Worm (Caenorhabditis elegans) whole organism, young adult: Measurements from ENCODE around the gene R04D3.2.
A peak's percentile ranks its signal among the peaks of the same experiment; 100 is the strongest.

Source experiments
- B0019.2 ChIP-seq: fragments of 200-800 bp; sonication (Bioruptor generic); conservative IDR thresholded peaks from 2 replicates; pipeline ENCODE4 v1.3.6; 2022; ENCODE audit warnings: missing genetic modification reagents, missing genetic modification characterization, missing compliant biosample characterization
- C06A6.2 ChIP-seq: fragments of 200-800 bp; sonication (Bioruptor generic); conservative IDR thresholded peaks from 2 replicates; pipeline ENCODE4 v1.3.6; 2022; ENCODE audit warnings: missing genetic modification characterization, missing compliant biosample characterization
- C17E4.6 ChIP-seq: fragments of 200-800 bp; sonication (Bioruptor generic); IDR thresholded peaks from 2 replicates; pipeline ENCODE4 v1.3.6; 2022; ENCODE audit warnings: missing genetic modification reagents, missing genetic modification characterization, missing compliant biosample characterization
- F33H1.4 ChIP-seq: fragments of 200-800 bp; sonication (Bioruptor generic); IDR thresholded peaks from 2 replicates; pipeline ENCODE4 v1.3.6; 2022; ENCODE audit warnings: missing genetic modification reagents, missing genetic modification characterization, missing compliant biosample characterization
- F37B4.10 ChIP-seq: fragments of 200-800 bp; sonication (Bioruptor generic); IDR thresholded peaks from 2 replicates; pipeline ENCODE4 v1.3.6; 2022; ENCODE audit warnings: missing genetic modification characterization, missing compliant biosample characterization
- F57A8.1 ChIP-seq: fragments of 200-800 bp; sonication (Bioruptor generic); optimal IDR thresholded peaks from 2 replicates; lab custom pipeline; 2018; ENCODE audit warnings: mild to moderate bottlenecking, missing genetic modification characterization, moderate library complexity, missing compliant biosample characterization
- K11D2.4 ChIP-seq: fragments of 200-800 bp; sonication (Bioruptor generic); IDR thresholded peaks from 2 replicates; pipeline ENCODE4 v1.3.6; 2022; ENCODE audit warnings: missing genetic modification reagents, missing genetic modification characterization, missing compliant biosample characterization
- K12H6.12 ChIP-seq: fragments of 200-800 bp; sonication (Bioruptor generic); optimal IDR thresholded peaks from 2 replicates; lab custom pipeline; 2018; ENCODE audit warnings: mild to moderate bottlenecking, missing genetic modification characterization, missing compliant biosample characterization
- Y56A3A.18 ChIP-seq: fragments of 200-800 bp; sonication (Bioruptor generic); IDR thresholded peaks from 2 replicates; pipeline ENCODE4 v1.3.6; 2022; ENCODE audit warnings: missing genetic modification reagents, missing genetic modification characterization, missing compliant biosample characterization
- ZK185.1 ChIP-seq: sonication (generic microtip); optimal IDR thresholded peaks from 2 replicates; lab custom pipeline; 2016; ENCODE audit warnings: mild to moderate bottlenecking, missing genetic modification characterization, missing compliant biosample characterization; ENCODE audit not compliant: poor library complexity, severe bottlenecking
- aptf-2 ChIP-seq: fragments of 200-800 bp; sonication (Bioruptor generic); conservative IDR thresholded peaks from 2 replicates; pipeline ENCODE4 v1.3.6; 2022; ENCODE audit warnings: missing genetic modification reagents, missing genetic modification characterization, missing compliant biosample characterization
- aptf-3 ChIP-seq: fragments of 200-800 bp; sonication (Bioruptor generic); IDR thresholded peaks from 2 replicates; pipeline ENCODE4 v1.3.6; 2022; ENCODE audit warnings: missing genetic modification characterization, missing compliant biosample characterization
- atf-7 ChIP-seq: sonication (generic microtip); optimal IDR thresholded peaks from 2 replicates; lab custom pipeline; 2017; ENCODE audit warnings: mild to moderate bottlenecking, missing genetic modification characterization, missing compliant biosample characterization
- ccch-3 ChIP-seq: fragments of 200-800 bp; sonication (Bioruptor generic); optimal IDR thresholded peaks from 2 replicates; lab custom pipeline; 2018; ENCODE audit warnings: mild to moderate bottlenecking, missing genetic modification characterization, missing compliant biosample characterization
- cebp-1 ChIP-seq, 2 experiments: fragments of 200-800 bp in 1 of 2; sonication (Bioruptor generic) in 1 of 2; sonication (generic microtip) in 1 of 2; IDR thresholded peaks in 1 of 2; optimal IDR thresholded peaks in 1 of 2; 2 replicates each; pipeline versions ENCODE4 v1.3.6 to Lab custom; 2017 to 2022; ENCODE audit warnings: missing compliant biosample characterization in 2 of 2, missing genetic modification characterization in 2 of 2, mild to moderate bottlenecking in 1 of 2, missing genetic modification reagents in 1 of 2, moderate library complexity in 1 of 2
- ceh-40 ChIP-seq: fragments of 200-800 bp; sonication (Bioruptor generic); IDR thresholded peaks from 2 replicates; pipeline ENCODE4 v1.3.6; 2022; ENCODE audit warnings: missing genetic modification characterization, missing compliant biosample characterization
- ceh-91 ChIP-seq: fragments of 200-800 bp; sonication (Bioruptor generic); IDR thresholded peaks from 2 replicates; pipeline ENCODE4 v1.3.6; 2022; ENCODE audit warnings: missing genetic modification reagents, missing genetic modification characterization, missing compliant biosample characterization
- die-1 ChIP-seq: sonication (generic microtip); optimal IDR thresholded peaks from 2 replicates; lab custom pipeline; 2016; ENCODE audit warnings: missing genotype, mild to moderate bottlenecking, missing genetic modification characterization, missing compliant biosample characterization
- efl-1 ChIP-seq: fragments of 150-350 bp; optimal IDR thresholded peaks from 2 replicates; lab custom pipeline; 2014; ENCODE audit warnings: missing biosample characterization, missing genetic modification reagents, missing genetic modification characterization
- ekl-4 ChIP-seq: fragments of 200-800 bp; sonication (Bioruptor generic); IDR thresholded peaks from 2 replicates; pipeline ENCODE4 v1.3.6; 2022; ENCODE audit warnings: missing genetic modification reagents, missing genetic modification characterization, missing compliant biosample characterization
- fkh-3 ChIP-seq: sonication (generic microtip); optimal IDR thresholded peaks from 2 replicates; lab custom pipeline; 2016; ENCODE audit warnings: mild to moderate bottlenecking, missing genetic modification characterization, missing compliant biosample characterization
- him-1 ChIP-seq: sonication (generic microtip); optimal IDR thresholded peaks from 2 replicates; lab custom pipeline; 2016; ENCODE audit warnings: missing genotype, missing genetic modification reagents, missing genetic modification characterization, missing compliant biosample characterization
- hsf-1 ChIP-seq: fragments of 200-800 bp; sonication (Bioruptor generic); IDR thresholded peaks from 2 replicates; pipeline ENCODE4 v1.3.6; 2022; ENCODE audit warnings: missing genetic modification reagents, missing genetic modification characterization, missing compliant biosample characterization
- lag-1 ChIP-seq: fragments of 200-800 bp; sonication (Bioruptor generic); IDR thresholded peaks from 2 replicates; pipeline ENCODE4 v1.3.6; 2022; ENCODE audit warnings: missing genetic modification reagents, missing genetic modification characterization, missing compliant biosample characterization
- let-526 ChIP-seq: fragments of 200-800 bp; sonication (Bioruptor generic); IDR thresholded peaks from 2 replicates; pipeline ENCODE4 v1.3.6; 2022; ENCODE audit warnings: missing genetic modification reagents, missing genetic modification characterization, missing compliant biosample characterization
- let-607 ChIP-seq, 2 experiments: fragments of 200-800 bp in 1 of 2; sonication (Bioruptor generic) in 1 of 2; sonication (generic microtip) in 1 of 2; optimal IDR thresholded peaks; 2 replicates each; lab custom pipeline; 2016 to 2018; ENCODE audit warnings: mild to moderate bottlenecking in 2 of 2, missing compliant biosample characterization in 2 of 2, missing genetic modification characterization in 2 of 2, moderate library complexity in 2 of 2, missing genotype in 1 of 2
- lin-54 ChIP-seq: fragments of 200-800 bp; sonication (Bioruptor generic); optimal IDR thresholded peaks from 2 replicates; lab custom pipeline; 2018; ENCODE audit warnings: mild to moderate bottlenecking, missing genetic modification characterization, missing compliant biosample characterization
- madf-10 ChIP-seq: sonication (generic microtip); optimal IDR thresholded peaks from 2 replicates; lab custom pipeline; 2016; ENCODE audit warnings: mild to moderate bottlenecking, missing genetic modification characterization, missing compliant biosample characterization
- madf-3 ChIP-seq: fragments of 200-800 bp; sonication (Bioruptor generic); IDR thresholded peaks from 2 replicates; pipeline ENCODE4 v1.3.6; 2022; ENCODE audit warnings: missing genetic modification reagents, missing genetic modification characterization, missing compliant biosample characterization
- mcd-1 ChIP-seq: fragments of 200-800 bp; sonication (Bioruptor generic); IDR thresholded peaks from 2 replicates; pipeline ENCODE4 v1.3.6; 2022; ENCODE audit warnings: missing genetic modification reagents, missing genetic modification characterization, missing compliant biosample characterization
- mel-28 ChIP-seq: sonication (generic microtip); optimal IDR thresholded peaks from 2 replicates; lab custom pipeline; 2016; ENCODE audit warnings: borderline replicate concordance, mild to moderate bottlenecking, missing genetic modification characterization, missing compliant biosample characterization
- mes-4 ChIP-seq: sonication (generic microtip); optimal IDR thresholded peaks from 2 replicates; lab custom pipeline; 2016; ENCODE audit warnings: missing genotype, missing genetic modification characterization, missing compliant biosample characterization
- mxl-1 ChIP-seq: sonication (generic microtip); optimal IDR thresholded peaks from 2 replicates; lab custom pipeline; 2016; ENCODE audit warnings: missing genetic modification characterization, missing compliant biosample characterization
- nhr-179 ChIP-seq: sonication (generic microtip); optimal IDR thresholded peaks from 2 replicates; lab custom pipeline; 2016; ENCODE audit warnings: mild to moderate bottlenecking, missing genetic modification characterization, missing compliant biosample characterization
- nhr-80 ChIP-seq: sonication (generic microtip); optimal IDR thresholded peaks from 2 replicates; lab custom pipeline; 2016; ENCODE audit warnings: missing genetic modification characterization, missing compliant biosample characterization
- nhr-90 ChIP-seq: sonication (generic microtip); optimal IDR thresholded peaks from 2 replicates; lab custom pipeline; 2016; ENCODE audit warnings: missing genotype, mild to moderate bottlenecking, missing genetic modification characterization, missing compliant biosample characterization
- rec-8 ChIP-seq, 2 experiments: sonication (generic microtip); optimal IDR thresholded peaks; 2 replicates each; lab custom pipeline; 2016; ENCODE audit warnings: mild to moderate bottlenecking in 2 of 2, missing genetic modification characterization in 2 of 2, missing genetic modification reagents in 2 of 2, missing genotype in 2 of 2, missing biosample characterization in 1 of 2, missing compliant biosample characterization in 1 of 2, moderate library complexity in 1 of 2
- snpc-3.4 ChIP-seq: sonication (generic microtip); optimal IDR thresholded peaks from 2 replicates; lab custom pipeline; 2017; ENCODE audit warnings: missing genetic modification characterization, mild to moderate bottlenecking, missing compliant biosample characterization, antibody characterized with exemption, moderate library complexity, missing genotype, missing genetic modification reagents
- somi-1 ChIP-seq: fragments of 200-800 bp; sonication (Bioruptor generic); optimal IDR thresholded peaks from 2 replicates; lab custom pipeline; 2018; ENCODE audit warnings: mild to moderate bottlenecking, missing genetic modification characterization, missing compliant biosample characterization
- sptf-2 ChIP-seq: fragments of 200-800 bp; sonication (Bioruptor generic); optimal IDR thresholded peaks from 2 replicates; lab custom pipeline; 2018; ENCODE audit warnings: mild to moderate bottlenecking, missing genetic modification characterization, missing compliant biosample characterization
- tbp1 ChIP-seq: fragments of 200-800 bp; sonication (Bioruptor generic); optimal IDR thresholded peaks from 2 replicates; lab custom pipeline; 2018; ENCODE audit warnings: mild to moderate bottlenecking, missing genetic modification characterization, missing compliant biosample characterization
- tbx-9 ChIP-seq: sonication (generic microtip); optimal IDR thresholded peaks from 2 replicates; lab custom pipeline; 2016; ENCODE audit warnings: borderline replicate concordance, missing genetic modification characterization, inconsistent platforms, missing compliant biosample characterization
- xnd-1 ChIP-seq: sonication (generic microtip); optimal IDR thresholded peaks from 2 replicates; lab custom pipeline; 2016; ENCODE audit warnings: missing genotype, missing genetic modification reagents, missing genetic modification characterization, missing compliant biosample characterization
- ztf-6 ChIP-seq: fragments of 200-800 bp; sonication (Bioruptor generic); IDR thresholded peaks from 2 replicates; pipeline ENCODE4 v1.3.6; 2022; ENCODE audit warnings: missing genetic modification reagents, missing genetic modification characterization, missing compliant biosample characterization

The R04D3.2 gene

ce11 chrX:13328034-13328433 lies 41.6 kb upstream of the R04D3.2 start, which contains the start of gene sir-2.2:
Gene sir-2.2, plus strand, starts transcription at chrX:13328067.
- TF ChIP-seq K11D2.4 (GFP tag; lab: Robert Waterston, UW), result 0 out of 2 replicates have a peak, but pooled peaks have one; percentile 14
- TF ChIP-seq let-607 (tag; optimal IDR thresholded peaks at IDR 0.05; lab: Kevin White, UChicago), result peak in 1 of 2 experiments; percentile 4
- no peak for TF ChIP-seq rec-8 (tag; optimal IDR thresholded peaks at IDR 0.05; lab: Kevin White, UChicago)
- TF ChIP-seq mcd-1 (GFP tag; lab: Robert Waterston, UW), result no peak
- TF ChIP-seq cebp-1 (GFP tag; IDR thresholded peaks at IDR 0.05; lab: Robert Waterston, UW), result no peak
- peak; percentile 8 for TF ChIP-seq cebp-1 (tag; optimal IDR thresholded peaks at IDR 0.05; lab: Kevin White, UChicago)
- peak; percentile 64 for TF ChIP-seq nhr-80 (tag; lab: Kevin White, UChicago)
- TF ChIP-seq ceh-91 (GFP tag; lab: Robert Waterston, UW), result no peak
- no peak for TF ChIP-seq madf-10 (tag; lab: Kevin White, UChicago)
- TF ChIP-seq tbp1 (GFP tag; lab: Kevin White, UChicago), result peak; percentile 1
- TF ChIP-seq madf-3 (GFP tag; lab: Robert Waterston, UW), result no peak

DNA sequence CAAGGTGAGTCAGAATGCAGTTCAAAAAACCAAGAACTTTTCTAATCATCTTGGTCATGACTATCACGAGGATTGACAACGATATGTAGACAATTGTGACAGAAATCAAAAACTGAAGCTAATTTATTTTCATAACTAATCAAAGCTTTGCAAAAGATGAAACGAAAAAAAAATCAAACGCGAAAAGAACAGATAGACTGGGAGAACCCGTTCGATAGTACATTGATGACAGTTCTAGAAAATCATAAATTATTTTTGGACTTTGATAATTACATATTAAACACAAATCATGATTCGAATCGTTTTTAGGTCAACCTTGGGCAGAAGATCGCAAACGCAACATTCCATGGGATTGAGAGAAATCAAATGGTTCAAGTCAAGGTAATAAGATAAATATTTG lies 38.6 kb upstream of the R04D3.2 start:
- TF ChIP-seq aptf-2 (GFP tag; lab: Robert Waterston, UW), result no peak
- no peak for TF ChIP-seq lag-1 (GFP tag; lab: Robert Waterston, UW)
- no peak for TF ChIP-seq die-1 (tag; lab: Kevin White, UChicago)
- TF ChIP-seq somi-1 (GFP tag; lab: Kevin White, UChicago), result peak; percentile 30
- no peak for TF ChIP-seq Y56A3A.18 (GFP tag; lab: Robert Waterston, UW)
- TF ChIP-seq mxl-1, result no peak
- no peak for TF ChIP-seq aptf-3
- TF ChIP-seq C06A6.2 (GFP tag; lab: Robert Waterston, UW), result no peak
- TF ChIP-seq ccch-3, result no peak

- no peak for TF ChIP-seq efl-1 (GFP tag; lab: Kevin White, UChicago)
- TF ChIP-seq ZK185.1 (tag; lab: Kevin White, UChicago), result no peak
- no peak for TF ChIP-seq mxl-1
- no peak for TF ChIP-seq let-526 (GFP tag; lab: Robert Waterston, UW)
- TF ChIP-seq die-1 (tag; lab: Kevin White, UChicago), result no peak
- no peak for TF ChIP-seq nhr-90 (tag; lab: Kevin White, UChicago)
- TF ChIP-seq mel-28 (tag; lab: Kevin White, UChicago), result no peak
- TF ChIP-seq ekl-4 (GFP tag; lab: Robert Waterston, UW), result no peak
- TF ChIP-seq nhr-179 (tag; lab: Kevin White, UChicago), result no peak
- no peak for TF ChIP-seq mes-4 (tag; lab: Kevin White, UChicago)
- no peak for TF ChIP-seq F37B4.10 (GFP tag; lab: Robert Waterston, UW)
- TF ChIP-seq fkh-3 (tag; lab: Kevin White, UChicago), result no peak
- no peak for TF ChIP-seq atf-7
- no peak for TF ChIP-seq snpc-3.4 (tag; lab: Kevin White, UChicago)
These were observed 37.9 kb upstream of the R04D3.2 start for ce11 chrX:13324326-13324725.

DNA sequence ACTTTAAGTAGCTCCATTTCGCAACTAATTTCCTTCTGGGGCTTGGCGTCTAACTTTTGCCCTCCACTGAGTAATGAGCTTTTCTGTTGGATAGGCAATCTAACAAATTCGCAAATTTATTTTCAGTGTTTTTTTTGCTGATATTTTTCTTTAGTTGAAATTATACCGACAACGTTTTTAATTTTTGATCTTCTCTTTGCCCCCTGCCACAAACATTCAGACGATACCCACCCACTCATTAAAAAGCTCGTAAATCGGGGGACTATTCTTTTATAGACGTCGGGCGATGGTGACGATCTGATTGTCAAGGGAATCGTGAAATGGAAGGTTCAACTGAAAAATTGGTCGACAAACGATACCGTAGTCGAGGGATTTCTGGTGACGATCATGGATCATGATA lies 37.3 kb upstream of the R04D3.2 start:
- TF ChIP-seq ceh-40 (no peak), ztf-6 (no peak), xnd-1 (tag; lab: Kevin White, UChicago) (no peak), hsf-1 (no peak), lin-54 (no peak), tbx-9 (tag; lab: Kevin White, UChicago) (no peak), K12H6.12 (no peak), lag-1 (GFP tag; lab: Robert Waterston, UW) (no peak), him-1 (no peak), aptf-3 (no peak), sptf-2 (no peak), B0019.2 (GFP tag; lab: Robert Waterston, UW) (no peak), F57A8.1 (GFP tag; lab: Kevin White, UChicago) (no peak), C17E4.6 (GFP tag; lab: Robert Waterston, UW) (no peak), F33H1.4 (GFP tag; lab: Robert Waterston, UW) (no peak)
